Worm (Caenorhabditis elegans) whole organism, L4/young adult: Measurements from ENCODE around the gene srh-245.

Experiments used
- W03F9.2 ChIP-seq: fragments of 150-350 bp; optimal IDR thresholded peaks from 2 replicates; lab custom pipeline; 2014; ENCODE audit warnings: missing biosample characterization, missing genetic modification characterization
- dao-5 ChIP-seq: sonication (generic microtip); optimal IDR thresholded peaks from 2 replicates; lab custom pipeline; 2016; ENCODE audit warnings: missing genotype, missing genetic modification characterization, moderate library complexity, missing compliant biosample characterization
- him-1 ChIP-seq: sonication (generic microtip); optimal IDR thresholded peaks from 2 replicates; lab custom pipeline; 2016; ENCODE audit warnings: missing genotype, missing genetic modification reagents, missing genetic modification characterization, missing compliant biosample characterization

The srh-245 gene

DNA sequence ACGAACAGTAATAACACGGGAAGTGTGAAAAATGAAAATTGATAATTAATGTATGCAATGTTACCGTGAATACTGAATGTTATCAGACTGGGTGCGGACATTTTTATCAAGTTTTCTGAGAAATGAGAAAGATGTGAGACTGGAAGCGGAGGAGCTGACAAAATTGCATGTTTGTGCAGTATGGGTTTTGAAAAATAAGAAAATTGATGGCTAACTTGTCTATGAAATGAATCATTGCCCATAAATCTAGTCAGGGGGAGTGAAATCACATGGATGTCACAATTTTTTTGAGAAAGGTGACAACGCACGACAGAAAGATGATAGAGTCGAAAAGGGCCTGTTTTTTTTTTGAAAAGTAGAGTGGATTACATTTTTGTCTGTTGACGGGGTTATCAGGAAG lies 15.6 kb upstream of the srh-245 start, which contains the start of gene sru-24:
sru-24 (minus strand) TSS at position 101 of the 400 bp plus-strand sequence.
- TF ChIP-seq dao-5 (tag; lab: Kevin White, UChicago) = no peak
- TF ChIP-seq him-1 (tag; lab: Kevin White, UChicago) = no peak
- TF ChIP-seq W03F9.2 (tag; lab: Kevin White, UChicago) = no peak

DNA sequence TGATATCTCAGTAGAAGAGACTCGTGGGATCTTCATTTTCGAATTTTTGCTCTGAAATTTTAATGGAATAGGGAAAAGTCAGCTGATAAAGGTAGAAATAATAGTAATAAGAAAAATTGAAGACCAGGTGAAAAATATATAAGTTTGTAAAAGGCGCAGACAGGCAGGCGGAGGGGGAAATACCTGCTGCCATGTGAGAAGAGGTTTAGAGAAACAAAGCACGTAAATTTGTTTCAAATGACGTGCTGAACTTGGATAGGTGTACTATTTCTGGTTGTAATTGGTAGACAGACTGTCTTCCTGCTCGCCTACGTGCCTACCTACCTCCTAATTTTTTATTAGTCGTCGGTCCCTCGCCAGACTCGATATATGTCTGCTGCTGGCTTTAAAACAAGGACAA lies 11.7 kb upstream of the srh-245 start, which contains the start of gene nhr-180:
nhr-180 (minus strand) TSS at position 52 of the 400 bp plus-strand sequence.
- TF ChIP-seq dao-5 (tag; lab: Kevin White, UChicago) (no peak), W03F9.2 (tag; lab: Kevin White, UChicago) (no peak)

DNA sequence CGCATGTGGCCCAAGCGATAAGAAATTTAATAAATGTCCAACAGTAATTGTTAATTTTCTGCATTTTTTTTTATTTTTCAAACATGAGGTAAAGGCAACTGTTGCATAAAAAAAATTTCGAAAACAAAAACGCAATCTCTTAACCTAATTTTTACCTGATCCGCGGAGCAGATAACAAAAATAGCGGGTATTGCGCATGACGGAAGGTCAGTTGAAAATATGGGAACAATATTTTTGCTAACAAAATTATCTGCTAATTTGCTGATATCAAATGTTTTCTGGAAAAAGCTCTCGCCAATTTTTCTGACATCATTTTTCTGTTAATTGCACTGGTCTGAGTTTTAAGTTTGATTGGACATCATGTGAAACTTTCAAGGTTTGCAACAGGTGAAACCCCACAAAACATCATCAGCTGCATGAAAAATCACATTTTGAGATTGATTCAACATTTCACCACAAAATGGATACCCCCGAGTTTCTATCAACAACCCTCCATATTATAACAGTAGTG lies 8.7 kb upstream of the srh-245 start, which contains the start of the genes F31F4.11 and srh-266:
F31F4.11 (minus strand) TSS at position 101 of the 511 bp plus-strand sequence.
srh-266 (plus strand) TSS at position 461 of the 511 bp plus-strand sequence.
- TF ChIP-seq W03F9.2 (tag; lab: Kevin White, UChicago) = no peak
- TF ChIP-seq dao-5 (tag; lab: Kevin White, UChicago) = no peak
- no peak for TF ChIP-seq him-1 (tag; lab: Kevin White, UChicago)

DNA sequence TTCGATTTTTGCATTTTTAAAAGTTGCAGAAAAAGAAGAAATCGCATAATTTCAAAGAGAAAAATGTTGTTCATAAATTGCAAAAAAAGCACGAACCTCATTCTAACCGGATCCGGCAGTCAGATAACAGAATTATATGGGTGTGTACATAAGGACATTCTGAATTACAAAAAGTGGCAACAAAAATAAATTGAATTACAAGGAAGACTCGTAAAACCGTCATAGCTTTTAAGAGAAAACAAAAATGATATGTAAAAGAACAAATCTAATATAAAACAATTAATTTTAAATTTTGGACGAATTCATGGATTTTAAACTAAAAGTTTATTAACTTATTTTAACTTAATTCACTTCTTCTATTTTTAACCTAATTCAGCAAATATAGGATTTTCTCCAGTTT lies 4.5 kb upstream of the srh-245 start, which contains the start of gene F31F4.17:
F31F4.17 (minus strand) TSS at position 101 of the 400 bp plus-strand sequence.
- TF ChIP-seq him-1 (tag; lab: Kevin White, UChicago) (no peak), W03F9.2 (tag; lab: Kevin White, UChicago) (no peak), dao-5 (tag; lab: Kevin White, UChicago) (no peak)

DNA sequence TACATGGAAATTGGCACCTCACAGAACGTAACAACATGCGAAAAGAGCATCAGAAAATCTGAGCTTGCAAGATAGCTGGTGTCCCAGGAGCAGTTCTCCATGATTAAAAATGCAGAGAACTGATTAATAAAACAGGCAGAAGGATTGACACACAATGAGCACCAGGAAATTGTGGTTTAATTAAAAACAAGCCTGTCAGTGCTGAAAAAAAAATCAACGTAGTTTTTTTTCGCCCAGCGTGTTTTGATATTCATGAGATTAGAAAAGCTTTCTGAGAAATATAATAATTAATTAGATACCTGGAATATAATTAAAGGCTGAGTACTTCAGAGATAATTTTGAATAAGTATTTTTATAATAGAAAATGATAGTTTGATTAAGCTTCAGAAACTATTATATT lies 2.0 kb upstream of the srh-245 start, which contains the start of gene srh-246:
srh-246 (minus strand) TSS at position 101 of the 400 bp plus-strand sequence.
- TF ChIP-seq him-1 (tag; lab: Kevin White, UChicago) (no peak), W03F9.2 (tag; lab: Kevin White, UChicago) (no peak), dao-5 (tag; lab: Kevin White, UChicago) (no peak)

DNA sequence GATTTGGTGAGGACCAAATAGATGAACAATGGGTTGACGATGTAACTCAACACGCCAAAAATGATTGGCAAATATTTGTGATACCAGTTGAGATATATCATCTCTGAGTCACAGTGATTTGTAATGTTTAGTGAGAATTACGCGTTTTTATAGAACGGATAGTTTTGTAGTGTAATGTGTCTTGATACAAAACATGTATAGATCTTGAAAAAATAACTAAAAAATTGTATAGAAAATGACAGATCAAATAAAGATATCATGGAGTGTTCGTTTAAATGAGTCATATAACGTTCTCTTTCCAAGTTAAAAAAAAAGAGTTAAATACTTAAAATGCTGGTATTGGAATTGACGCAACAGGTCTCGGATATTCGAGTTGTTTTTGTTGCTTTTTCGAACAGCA lies 1.3 kb downstream of the srh-245 start, which contains the start of gene srj-6:
srj-6 (minus strand) TSS at position 101 of the 400 bp plus-strand sequence.
- TF ChIP-seq him-1 (tag; lab: Kevin White, UChicago) = no peak
- TF ChIP-seq W03F9.2 (tag; lab: Kevin White, UChicago) = no peak
- no peak for TF ChIP-seq dao-5 (tag; lab: Kevin White, UChicago)

DNA sequence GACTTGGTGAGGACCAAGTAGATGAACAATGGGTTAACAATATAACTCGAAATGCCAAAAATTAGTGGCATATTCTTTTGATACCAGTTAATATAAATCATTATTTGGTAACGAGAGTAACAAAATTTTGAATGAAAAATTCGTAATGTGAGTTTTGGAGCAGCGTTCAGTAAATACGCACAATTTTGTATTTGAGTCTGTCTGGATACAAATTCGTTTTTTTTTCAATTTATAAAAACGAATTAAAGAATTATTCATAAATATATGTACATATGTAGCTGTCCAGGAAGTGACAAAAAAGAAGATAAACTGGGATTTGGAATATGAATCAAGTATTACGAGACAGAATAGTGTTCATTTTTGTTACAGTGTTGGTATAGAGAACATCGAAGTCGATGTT lies 2.8 kb downstream of the srh-245 start, which contains the start of gene srj-5:
srj-5 (minus strand) TSS at position 101 of the 400 bp plus-strand sequence.
- TF ChIP-seq him-1 (tag; lab: Kevin White, UChicago) (no peak), dao-5 (tag; lab: Kevin White, UChicago) (no peak), W03F9.2 (tag; lab: Kevin White, UChicago) (no peak)

DNA sequence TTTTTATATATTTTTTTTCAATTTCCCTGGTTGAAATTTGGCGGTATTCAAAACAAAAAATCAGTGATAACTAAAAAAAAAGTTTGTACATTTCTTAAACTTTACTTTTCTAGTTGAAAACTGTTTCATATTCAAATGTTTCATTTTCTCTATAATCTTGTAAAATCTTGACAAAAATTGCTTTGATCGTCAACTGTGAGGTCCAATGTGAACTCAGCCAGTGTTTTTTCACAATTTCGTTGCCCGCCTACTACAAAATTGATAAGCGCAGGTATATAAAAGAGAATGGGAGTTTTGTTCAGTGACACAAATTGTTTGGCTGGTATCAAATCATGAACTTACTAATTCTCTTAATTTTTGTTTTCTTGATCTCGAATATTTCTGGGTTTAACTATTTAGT lies 8.8 kb downstream of the srh-245 start, which contains the start of gene ugt-42:
ugt-42 (plus strand) TSS at position 301 of the 400 bp plus-strand sequence.
- no peak for TF ChIP-seq W03F9.2 (tag; lab: Kevin White, UChicago)
- no peak for TF ChIP-seq him-1 (tag; lab: Kevin White, UChicago)
- no peak for TF ChIP-seq dao-5 (tag; lab: Kevin White, UChicago)

DNA sequence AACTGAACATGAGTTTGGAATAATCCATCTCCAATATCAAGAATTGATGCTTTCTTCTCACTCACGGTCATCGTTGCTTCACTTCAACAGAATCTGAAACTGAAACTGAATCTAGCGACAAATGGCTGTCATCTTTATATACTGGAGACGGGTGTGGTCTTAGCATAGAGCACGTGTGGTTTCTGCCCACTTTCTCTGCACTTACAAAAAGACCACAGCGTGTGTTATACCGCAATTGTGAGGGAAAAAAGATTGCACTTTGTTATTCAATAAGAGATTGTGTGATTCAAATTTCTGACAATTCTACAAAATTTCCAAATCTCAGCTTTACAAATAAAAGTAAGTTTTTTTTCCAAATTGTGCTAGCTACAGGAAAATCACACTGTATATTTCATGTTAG lies 9.6 kb downstream of the srh-245 start, which contains the start of gene F48G7.12:
F48G7.12 (minus strand) TSS at position 101 of the 400 bp plus-strand sequence.
- TF ChIP-seq him-1 (tag; lab: Kevin White, UChicago) (no peak), W03F9.2 (tag; lab: Kevin White, UChicago) (no peak), dao-5 (tag; lab: Kevin White, UChicago) (no peak)

DNA sequence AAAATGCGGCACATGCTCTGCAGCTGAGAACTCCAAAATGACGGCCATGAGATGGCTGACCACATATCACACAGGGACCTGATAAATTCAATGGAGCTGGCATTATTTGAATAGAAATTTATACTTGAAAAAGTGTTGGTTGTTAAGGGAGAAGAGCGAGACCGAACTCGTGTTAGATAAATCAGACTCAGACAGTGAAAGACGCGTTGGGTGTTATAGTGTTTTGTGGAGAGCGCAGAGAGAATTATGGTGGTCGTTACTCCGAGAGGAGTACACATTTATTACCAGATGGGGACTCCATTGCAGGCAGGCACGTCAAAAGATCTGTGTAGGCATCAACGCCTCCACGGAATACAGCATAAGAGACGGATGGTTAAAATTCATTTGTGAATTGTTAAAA lies 13.0 kb downstream of the srh-245 start, which contains the start of gene nhr-190:
nhr-190 (minus strand) TSS at position 175 of the 400 bp plus-strand sequence.
- no peak for TF ChIP-seq W03F9.2 (tag; lab: Kevin White, UChicago)
- no peak for TF ChIP-seq him-1 (tag; lab: Kevin White, UChicago)
- no peak for TF ChIP-seq dao-5 (tag; lab: Kevin White, UChicago)

DNA sequence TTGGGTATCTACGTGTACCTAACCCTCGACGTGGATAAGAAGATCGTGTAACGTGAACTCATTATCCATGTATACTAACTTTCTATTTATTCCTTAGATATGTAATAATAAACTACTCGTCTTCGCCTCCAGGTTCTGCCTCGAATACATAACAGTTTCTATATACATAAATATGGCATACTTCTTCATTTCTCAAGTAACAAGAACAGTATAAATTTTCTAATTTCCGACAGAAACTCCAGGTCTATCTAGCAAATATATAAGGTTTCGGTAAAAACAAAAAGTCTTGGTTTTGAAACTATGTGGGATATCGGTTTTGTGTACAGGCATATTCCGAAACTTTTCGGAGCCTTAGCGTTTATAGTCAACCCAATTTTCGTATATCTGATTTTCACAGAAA lies 17.4 kb downstream of the srh-245 start, which contains the start of gene srj-37:
srj-37 (plus strand) TSS at position 301 of the 400 bp plus-strand sequence.
- TF ChIP-seq W03F9.2 (tag; lab: Kevin White, UChicago) = no peak
- TF ChIP-seq dao-5 (tag; lab: Kevin White, UChicago) = no peak

DNA sequence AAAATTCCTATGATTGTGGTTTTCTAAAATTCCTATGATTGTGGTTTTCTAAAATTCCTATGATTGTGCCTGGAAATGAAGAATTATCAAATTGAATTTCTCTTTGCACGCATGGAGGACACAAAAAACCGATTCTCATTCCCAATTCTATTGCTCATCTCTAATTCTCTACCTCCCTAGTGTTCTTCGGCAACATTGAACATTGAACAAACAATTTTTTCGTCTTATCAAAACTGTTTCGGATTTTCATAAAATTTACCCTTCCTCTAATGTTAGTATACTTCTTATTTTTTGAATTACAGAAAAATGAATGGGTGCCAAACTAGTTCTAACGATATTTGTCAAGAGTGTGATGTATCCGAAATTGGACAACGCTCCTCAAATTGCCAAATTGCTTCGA lies 19.4 kb downstream of the srh-245 start, which contains the start of gene pals-31:
pals-31 (plus strand) TSS at position 301 of the 400 bp plus-strand sequence.
- TF ChIP-seq dao-5 (tag; lab: Kevin White, UChicago) (no peak), him-1 (tag; lab: Kevin White, UChicago) (no peak), W03F9.2 (tag; lab: Kevin White, UChicago) (no peak)

DNA sequence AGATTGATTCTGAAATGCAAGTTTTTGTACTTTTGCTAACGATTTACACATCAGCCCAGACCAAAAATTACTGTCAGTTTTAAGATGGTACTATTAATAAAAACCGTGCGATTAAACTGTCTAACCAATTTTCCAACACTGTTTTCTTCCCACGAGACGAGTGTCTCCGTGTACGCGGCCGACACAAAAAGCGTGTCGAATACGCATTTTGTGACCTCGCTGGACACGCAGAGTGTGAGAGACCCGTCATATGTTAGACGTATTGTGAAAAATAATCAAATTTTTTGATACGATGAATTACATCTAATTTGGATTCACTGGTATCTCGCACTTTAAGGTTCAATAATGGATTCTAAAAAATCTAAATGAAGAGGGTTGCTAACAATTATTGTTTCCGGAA lies 20.1 kb downstream of the srh-245 start:
- TF ChIP-seq W03F9.2 (tag; lab: Kevin White, UChicago) = no peak
- no peak for TF ChIP-seq dao-5 (tag; lab: Kevin White, UChicago)
- no peak for TF ChIP-seq him-1 (tag; lab: Kevin White, UChicago)
